Fruit fly (Drosophila melanogaster) whole organism, embryonic: ENCODE measurements around the gene CG43093.
A peak's percentile ranks its signal among the peaks of the same experiment; 100 is the strongest.

Experiments used
- Aef1 ChIP-seq: fragments of 200-800 bp; sonication (Bioruptor generic); IDR thresholded peaks from 3 replicates; pipeline ENCODE4 v1.3.6; 2022; ENCODE audit warnings: missing biosample characterization, missing genetic modification characterization
- B-H1 ChIP-seq: fragments of 200-800 bp; sonication (Bioruptor generic); IDR thresholded peaks from 3 replicates; pipeline ENCODE4 v1.3.6; 2022; ENCODE audit warnings: missing biosample characterization, missing genetic modification characterization
- B-H2 ChIP-seq: fragments of 200-800 bp; sonication (Bioruptor generic); optimal IDR thresholded peaks from 2 replicates; lab custom pipeline; 2018; ENCODE audit warnings: missing biosample characterization, mild to moderate bottlenecking, missing genetic modification characterization
- CG11696 ChIP-seq: fragments of 200-800 bp; sonication (Bioruptor generic); IDR thresholded peaks from 2 replicates; pipeline ENCODE4 v1.3.6; 2022; ENCODE audit warnings: missing biosample characterization, missing genetic modification characterization
- CG13424 ChIP-seq: fragments of 200-800 bp; sonication (Bioruptor generic); optimal IDR thresholded peaks from 2 replicates; lab custom pipeline; 2019; ENCODE audit warnings: missing biosample characterization, mild to moderate bottlenecking, missing genetic modification characterization, moderate library complexity
- CG14050 ChIP-seq: fragments of 200-800 bp; sonication (Bioruptor generic); IDR thresholded peaks from 3 replicates; pipeline ENCODE4 v1.3.6; 2022; ENCODE audit warnings: missing biosample characterization, missing genetic modification characterization
- CG14860 ChIP-seq: fragments of 200-800 bp; sonication (Bioruptor generic); IDR thresholded peaks from 3 replicates; pipeline ENCODE4 v1.3.6; 2022; ENCODE audit warnings: missing biosample characterization, missing genetic modification characterization; ENCODE audit not compliant: partially characterized antibody
- CG15073 ChIP-seq: fragments of 200-800 bp; sonication (Bioruptor generic); optimal IDR thresholded peaks from 2 replicates; lab custom pipeline; 2016; ENCODE audit warnings: missing biosample characterization, missing genetic modification characterization
- CG1602 ChIP-seq: fragments of 200-800 bp; sonication (Bioruptor generic); optimal IDR thresholded peaks from 3 replicates; lab custom pipeline; 2016; ENCODE audit warnings: missing biosample characterization, missing genetic modification characterization
- CG1647 ChIP-seq: fragments of 200-800 bp; sonication (Bioruptor generic); optimal IDR thresholded peaks from 3 replicates; lab custom pipeline; 2016; ENCODE audit warnings: missing biosample characterization, missing genetic modification characterization
- CG2199 ChIP-seq: fragments of 200-800 bp; sonication (Bioruptor generic); IDR thresholded peaks from 3 replicates; pipeline ENCODE4 v1.3.6; 2022; ENCODE audit warnings: missing biosample characterization, missing genetic modification characterization
- CG2712 ChIP-seq: fragments of 200-800 bp; optimal IDR thresholded peaks from 3 replicates; lab custom pipeline; 2019; ENCODE audit warnings: missing biosample characterization, mild to moderate bottlenecking, missing genetic modification characterization, moderate library complexity
- CG3163 ChIP-seq: fragments of 200-800 bp; sonication (Bioruptor generic); optimal IDR thresholded peaks from 3 replicates; lab custom pipeline; 2016; ENCODE audit warnings: missing biosample characterization, missing genetic modification characterization
- CG3847 ChIP-seq: fragments of 200-800 bp; sonication (Bioruptor generic); IDR thresholded peaks from 2 replicates; pipeline ENCODE4 v1.3.6; 2022; ENCODE audit warnings: missing biosample characterization, missing genetic modification characterization
- CG42726 ChIP-seq: fragments of 200-800 bp; sonication (Bioruptor generic); IDR thresholded peaks from 2 replicates; pipeline ENCODE4 v1.3.6; 2022; ENCODE audit warnings: missing biosample characterization, missing genetic modification characterization; ENCODE audit not compliant: partially characterized antibody
- CG4707 ChIP-seq: fragments of 200-800 bp; sonication (Bioruptor generic); optimal IDR thresholded peaks from 2 replicates; lab custom pipeline; 2018; ENCODE audit warnings: missing biosample characterization, mild to moderate bottlenecking, missing genetic modification characterization, moderate library complexity
- CG6654 ChIP-seq: fragments of 200-800 bp; sonication (Bioruptor generic); optimal IDR thresholded peaks from 2 replicates; lab custom pipeline; 2017; ENCODE audit warnings: missing biosample characterization, mild to moderate bottlenecking, missing genetic modification characterization
- CG6791 ChIP-seq: fragments of 200-800 bp; sonication (Bioruptor generic); IDR thresholded peaks from 3 replicates; pipeline ENCODE4 v1.3.6; 2022; ENCODE audit warnings: missing biosample characterization, missing genetic modification characterization; ENCODE audit not compliant: partially characterized antibody
- CG7963 ChIP-seq: fragments of 200-800 bp; sonication (Bioruptor generic); IDR thresholded peaks from 3 replicates; pipeline ENCODE4 v1.3.6; 2022; ENCODE audit warnings: missing biosample characterization, missing genetic modification characterization; ENCODE audit not compliant: partially characterized antibody
- CG9817 ChIP-seq: fragments of 200-800 bp; sonication (Bioruptor generic); optimal IDR thresholded peaks from 2 replicates; lab custom pipeline; 2018; ENCODE audit warnings: missing biosample characterization, mild to moderate bottlenecking, missing genetic modification characterization, moderate library complexity
- CoRest ChIP-seq: fragments of 200-800 bp; sonication (Bioruptor generic); optimal IDR thresholded peaks from 3 replicates; lab custom pipeline; 2018; ENCODE audit warnings: missing biosample characterization, mild to moderate bottlenecking, missing genetic modification characterization, moderate library complexity
- Dp ChIP-seq: fragments of 200-800 bp; sonication (Bioruptor generic); optimal IDR thresholded peaks from 2 replicates; lab custom pipeline; 2018; ENCODE audit warnings: missing biosample characterization, mild to moderate bottlenecking, missing genetic modification characterization, moderate library complexity
- Fer2 ChIP-seq: fragments of 200-800 bp; sonication (Bioruptor generic); optimal IDR thresholded peaks from 2 replicates; lab custom pipeline; 2018; ENCODE audit warnings: missing biosample characterization, mild to moderate bottlenecking, missing genetic modification characterization, moderate library complexity
- Gsc ChIP-seq: fragments of 200-800 bp; sonication (Bioruptor generic); IDR thresholded peaks from 2 replicates; pipeline ENCODE4 v1.3.6; 2022; ENCODE audit warnings: missing biosample characterization, missing genetic modification characterization
- Gug ChIP-seq: fragments of 200-800 bp; sonication (Bioruptor generic); IDR thresholded peaks from 4 replicates; pipeline ENCODE4 v1.3.6; 2022; ENCODE audit warnings: missing biosample characterization, missing genetic modification characterization
- HmgD ChIP-seq: fragments of 200-800 bp; sonication (Bioruptor generic); optimal IDR thresholded peaks from 3 replicates; lab custom pipeline; 2016; ENCODE audit warnings: missing biosample characterization, missing genetic modification characterization
- HmgZ ChIP-seq: fragments of 200-800 bp; sonication (Bioruptor generic); optimal IDR thresholded peaks from 2 replicates; lab custom pipeline; 2018; ENCODE audit warnings: missing biosample characterization, mild to moderate bottlenecking, missing genetic modification characterization
- Hmr ChIP-seq: fragments of 200-800 bp; sonication (Bioruptor generic); optimal IDR thresholded peaks from 3 replicates; lab custom pipeline; 2017; ENCODE audit warnings: mild to moderate bottlenecking, missing biosample characterization, missing genetic modification reagents, missing genetic modification characterization
- Opbp ChIP-seq: fragments of 200-800 bp; sonication (Bioruptor generic); IDR thresholded peaks from 3 replicates; pipeline ENCODE4 v1.3.6; 2022; ENCODE audit warnings: missing biosample characterization, missing genetic modification characterization; ENCODE audit not compliant: partially characterized antibody
- Ravus ChIP-seq: fragments of 200-800 bp; sonication (Bioruptor generic); IDR thresholded peaks from 2 replicates; pipeline ENCODE4 v1.3.6; 2022; ENCODE audit warnings: missing biosample characterization, missing genetic modification characterization
- Rx ChIP-seq: fragments of 200-800 bp; sonication (Bioruptor generic); IDR thresholded peaks from 2 replicates; pipeline ENCODE4 v1.3.6; 2022; ENCODE audit warnings: missing biosample characterization, missing genetic modification characterization
- Scr ChIP-seq: fragments of 200-800 bp; sonication (Bioruptor generic); IDR thresholded peaks from 2 replicates; pipeline ENCODE4 v1.3.6; 2022; ENCODE audit warnings: missing biosample characterization, missing genetic modification characterization; ENCODE audit not compliant: partially characterized antibody
- Sry-β ChIP-seq: fragments of 200-800 bp; sonication (Bioruptor generic); optimal IDR thresholded peaks from 2 replicates; lab custom pipeline; 2018; ENCODE audit warnings: missing biosample characterization, mild to moderate bottlenecking, missing genetic modification characterization, moderate library complexity
- amos ChIP-seq: fragments of 200-800 bp; sonication (Bioruptor generic); IDR thresholded peaks from 2 replicates; pipeline ENCODE4 v1.3.6; 2022; ENCODE audit warnings: missing biosample characterization, missing genetic modification characterization; ENCODE audit not compliant: partially characterized antibody
- ap ChIP-seq: fragments of 200-800 bp; sonication (Bioruptor generic); IDR thresholded peaks from 2 replicates; pipeline ENCODE4 v1.3.6; 2022; ENCODE audit warnings: missing biosample characterization, missing genetic modification characterization
- az2 ChIP-seq: fragments of 200-800 bp; sonication (Bioruptor generic); optimal IDR thresholded peaks from 3 replicates; lab custom pipeline; 2016; ENCODE audit warnings: missing biosample characterization, missing genetic modification characterization
- br ChIP-seq: fragments of >200 bp; optimal IDR thresholded peaks from 2 replicates; lab custom pipeline; 2017
- cg ChIP-seq: fragments of 200-800 bp; sonication (Bioruptor generic); optimal IDR thresholded peaks from 3 replicates; lab custom pipeline; 2019; ENCODE audit warnings: missing biosample characterization, mild to moderate bottlenecking, missing genetic modification characterization, moderate library complexity
- chinmo ChIP-seq: fragments of 200-800 bp; sonication (Bioruptor generic); IDR thresholded peaks from 4 replicates; pipeline ENCODE4 v1.3.6; 2022; ENCODE audit warnings: missing biosample characterization, missing genetic modification characterization; ENCODE audit not compliant: partially characterized antibody
- croc ChIP-seq: fragments of 200-800 bp; sonication (Bioruptor generic); conservative IDR thresholded peaks from 3 replicates; pipeline ENCODE4 v1.3.6; 2022; ENCODE audit warnings: missing biosample characterization, missing genetic modification characterization
- disco-r ChIP-seq: fragments of 200-800 bp; sonication (Bioruptor generic); optimal IDR thresholded peaks from 2 replicates; lab custom pipeline; 2016; ENCODE audit warnings: missing biosample characterization, missing genetic modification characterization
- dpn ChIP-seq, 2 experiments: fragments of 200-800 bp; sonication (Bioruptor generic); optimal IDR thresholded peaks; 3 replicates each; lab custom pipeline; 2016; ENCODE audit warnings: missing biosample characterization in 2 of 2, missing genetic modification characterization in 2 of 2
- gce ChIP-seq: fragments of 200-800 bp; sonication (Bioruptor generic); IDR thresholded peaks from 3 replicates; pipeline ENCODE4 v1.3.6; 2022; ENCODE audit warnings: missing biosample characterization, missing genetic modification characterization
- gcm ChIP-seq: fragments of 200-800 bp; sonication (Bioruptor generic); optimal IDR thresholded peaks from 2 replicates; lab custom pipeline; 2019; ENCODE audit warnings: missing biosample characterization, mild to moderate bottlenecking, missing genetic modification characterization, moderate library complexity
- jigr1 ChIP-seq: fragments of 200-800 bp; sonication (Bioruptor generic); IDR thresholded peaks from 3 replicates; pipeline ENCODE4 v1.3.6; 2022; ENCODE audit warnings: missing biosample characterization, missing genetic modification characterization
- nmo ChIP-seq: fragments of 200-800 bp; sonication (Bioruptor generic); optimal IDR thresholded peaks from 2 replicates; lab custom pipeline; 2018; ENCODE audit warnings: missing biosample characterization, mild to moderate bottlenecking, missing genetic modification characterization, moderate library complexity
- oc ChIP-seq: fragments of 200-800 bp; sonication (Bioruptor generic); optimal IDR thresholded peaks from 2 replicates; lab custom pipeline; 2018; ENCODE audit warnings: missing biosample characterization, mild to moderate bottlenecking, missing genetic modification characterization, moderate library complexity
- pb ChIP-seq: fragments of 200-800 bp; sonication (Bioruptor generic); optimal IDR thresholded peaks from 3 replicates; lab custom pipeline; 2016; ENCODE audit warnings: missing biosample characterization, missing genetic modification characterization
- scrt ChIP-seq: fragments of 200-800 bp; sonication (Bioruptor generic); optimal IDR thresholded peaks from 2 replicates; lab custom pipeline; 2018; ENCODE audit warnings: missing biosample characterization, mild to moderate bottlenecking, missing genetic modification characterization, moderate library complexity
- tna ChIP-seq: fragments of 200-800 bp; sonication (Bioruptor generic); IDR thresholded peaks from 2 replicates; pipeline ENCODE4 v1.3.6; 2022; ENCODE audit warnings: missing biosample characterization, missing genetic modification characterization; ENCODE audit not compliant: partially characterized antibody

CG43093 gene

DNA sequence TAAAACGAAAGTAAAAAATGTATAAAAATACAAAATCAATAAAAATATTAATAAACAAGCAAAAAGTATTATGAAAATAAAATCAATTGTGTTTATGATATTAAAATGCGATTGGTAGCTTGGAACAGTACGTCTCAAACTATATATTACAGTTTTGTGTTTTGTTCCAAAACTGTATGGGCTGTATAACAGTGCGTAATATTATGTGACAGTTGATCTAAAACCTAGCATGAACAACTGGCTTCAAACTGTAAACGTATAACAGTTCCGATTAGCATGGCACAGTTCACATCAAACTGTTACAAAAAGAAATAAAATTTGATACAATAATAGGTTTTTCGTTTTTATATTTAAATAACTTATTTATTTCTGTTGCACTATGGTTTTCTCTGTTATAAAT, 23.8 kb upstream of the CG43093 start (continued):
- peak; percentile 35 for TF ChIP-seq CG2712 (tag; lab: Kevin White, UChicago)
- peak in 1 of 2 experiments; percentile 1 for TF ChIP-seq dpn (GFP tag; optimal IDR thresholded peaks at IDR 0.05; lab: Kevin White, UChicago)
- no peak for TF ChIP-seq jigr1 (GFP tag; lab: Robert Waterston, UW)
- TF ChIP-seq Fer2 (tag; lab: Kevin White, UChicago): no peak
- peak; percentile 30 for TF ChIP-seq HmgZ (tag; lab: Kevin White, UChicago)
- no peak for TF ChIP-seq CG1602 (GFP tag; lab: Kevin White, UChicago)
- TF ChIP-seq CG7963 (GFP tag; lab: Robert Waterston, UW): 0 out of 3 replicates have a peak, but pooled peaks have one; percentile 25
- TF ChIP-seq disco-r: peak; percentile 9
- peak; percentile 96 for TF ChIP-seq CG2199 (GFP tag; lab: Robert Waterston, UW)
- peak; percentile 76 for TF ChIP-seq CG42726 (GFP tag; lab: Robert Waterston, UW)
- TF ChIP-seq croc (GFP tag; lab: Robert Waterston, UW): no peak
- no peak for TF ChIP-seq cg (GFP tag; lab: Kevin White, UChicago)
- peak; percentile 100 for TF ChIP-seq CG6654 (GFP tag; lab: Kevin White, UChicago)
- peak; percentile 53 for TF ChIP-seq Scr (GFP tag; lab: Robert Waterston, UW)
- TF ChIP-seq CG11696: no peak
- TF ChIP-seq B-H1 (GFP tag; lab: Robert Waterston, UW): no peak
- no peak for TF ChIP-seq br (lab: Kevin White, UChicago)
- no peak for TF ChIP-seq CG14050 (GFP tag; lab: Robert Waterston, UW)
- TF ChIP-seq oc (tag; lab: Kevin White, UChicago): no peak
- TF ChIP-seq nmo: peak; percentile 55
- TF ChIP-seq CG14860: no peak; the same call in 2 of the 3 replicates
- TF ChIP-seq Aef1 (GFP tag; lab: Robert Waterston, UW): no peak
- TF ChIP-seq Hmr (GFP tag; lab: Kevin White, UChicago): no peak
- peak; percentile 71; the same call in 1 of the 3 replicates for TF ChIP-seq CG6791 (GFP tag; lab: Robert Waterston, UW)
- no peak for TF ChIP-seq gce (GFP tag; lab: Robert Waterston, UW)
- peak; percentile 37 for TF ChIP-seq B-H2 (GFP tag; lab: Kevin White, UChicago)
- peak; percentile 19 for TF ChIP-seq CG13424 (tag; lab: Kevin White, UChicago)
- peak; percentile 42 for TF ChIP-seq CoRest (tag; lab: Kevin White, UChicago)
- TF ChIP-seq chinmo (GFP tag; lab: Robert Waterston, UW): 0 out of 4 replicates have a peak, but pooled peaks have one; percentile 43
- no peak for TF ChIP-seq az2
- TF ChIP-seq tna (GFP tag; lab: Robert Waterston, UW): peak; percentile 47; the same call in 1 of the 2 replicates
- no peak for TF ChIP-seq ap
- no peak for TF ChIP-seq Gug (GFP tag; lab: Robert Waterston, UW)
- no peak for TF ChIP-seq Gsc (GFP tag; lab: Robert Waterston, UW)
- peak; percentile 53 for TF ChIP-seq HmgD
- TF ChIP-seq amos (GFP tag; lab: Robert Waterston, UW): peak; percentile 64; the same call in 1 of the 2 replicates
- no peak for TF ChIP-seq scrt
- no peak for TF ChIP-seq Dp (GFP tag; lab: Kevin White, UChicago)
- TF ChIP-seq Rx (GFP tag; lab: Robert Waterston, UW): no peak
- peak; percentile 81 for TF ChIP-seq Opbp (GFP tag; lab: Robert Waterston, UW)
- no peak for TF ChIP-seq CG15073 (GFP tag; lab: Kevin White, UChicago)
- 0 out of 2 replicates have a peak, but pooled peaks have one; percentile 8 for TF ChIP-seq CG3847 (GFP tag; lab: Robert Waterston, UW)
- no peak for TF ChIP-seq CG4707 (GFP tag; lab: Kevin White, UChicago)
- no peak for TF ChIP-seq CG1647 (GFP tag; lab: Kevin White, UChicago)
- TF ChIP-seq gcm (GFP tag; lab: Kevin White, UChicago): no peak
- no peak for TF ChIP-seq CG3163 (GFP tag; lab: Kevin White, UChicago)
- TF ChIP-seq pb: no peak
- TF ChIP-seq CG9817 (tag; lab: Kevin White, UChicago): peak; percentile 22
- TF ChIP-seq Ravus: no peak
- no peak for TF ChIP-seq Sry-β
